Worm (Caenorhabditis elegans) whole organism, mixed stage, embryonic: ENCODE measurements around the gene ptp-5.2.

ENCODE experiments used
- elt-3 ChIP-seq: fragments of 150-350 bp; optimal IDR thresholded peaks from 2 replicates; lab custom pipeline; 2014; ENCODE audit warnings: missing biosample characterization, missing genetic modification characterization
- nhr-237 ChIP-seq: fragments of 150-350 bp; optimal IDR thresholded peaks from 2 replicates; lab custom pipeline; 2014; ENCODE audit warnings: missing biosample characterization, missing genetic modification characterization
- snpc-4 ChIP-seq: fragments of 150-350 bp; optimal IDR thresholded peaks from 2 replicates; lab custom pipeline; 2014; ENCODE audit warnings: missing biosample characterization, missing genetic modification characterization
- unc-62 ChIP-seq: fragments of 150-350 bp; optimal IDR thresholded peaks from 2 replicates; lab custom pipeline; 2014; ENCODE audit warnings: missing biosample characterization, missing genetic modification reagents, missing genetic modification characterization

DNA sequence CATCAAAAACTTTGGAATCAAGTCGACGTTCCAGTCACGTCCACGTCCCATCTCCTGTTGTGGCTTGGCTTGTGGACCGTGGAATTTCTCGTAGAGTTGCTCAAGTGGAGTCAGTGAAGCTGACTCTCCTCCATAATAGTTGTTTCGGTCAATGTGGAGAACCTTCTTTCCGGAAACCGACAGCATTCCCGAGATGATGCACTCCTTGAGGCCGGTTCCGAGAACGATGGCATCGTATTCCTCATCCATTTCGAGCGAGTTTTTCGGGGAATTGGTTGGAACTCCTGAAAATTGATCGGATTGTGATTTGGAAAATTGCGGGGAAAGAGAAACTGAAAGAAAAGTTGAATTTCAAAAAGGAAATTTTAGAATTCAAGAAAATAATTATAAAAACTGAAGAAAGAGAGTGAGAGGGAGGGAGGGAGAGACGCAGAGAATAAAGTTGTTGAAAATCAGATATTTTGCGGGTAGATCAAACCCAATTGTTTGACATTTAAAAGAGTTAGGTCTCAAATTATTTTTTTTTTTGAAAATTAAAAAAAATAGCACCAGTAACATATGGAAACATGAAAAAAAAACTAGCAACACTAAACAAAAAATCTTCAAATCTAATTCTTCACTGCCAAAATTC, 32.0 kb upstream of the ptp-5.2 start, which contains the start of gene gdi-1:
- TF ChIP-seq snpc-4 (tag; lab: Kevin White, UChicago) (no peak), unc-62 (GFP tag; lab: Kevin White, UChicago) (no peak), elt-3 (tag; lab: Kevin White, UChicago) (no peak), nhr-237 (tag; lab: Kevin White, UChicago) (no peak)
